Fruit fly (Drosophila melanogaster): ENCODE data around the gene CG14374.

Gene CG14374

dm6 chr3R:13366561-13367518 is 30.1 kb downstream of the CG14374 start, which contains the start of gene Elp6 (continued):
- TF ChIP-seq CG4404 (GFP tag; IDR thresholded peaks at IDR 0.05) (no peak), CG2116 (GFP tag; optimal IDR thresholded peaks at IDR 0.05) (peak; percentile 19), CG10959 (GFP tag; IDR thresholded peaks at IDR 0.05) (no peak), CG10543 (GFP tag; optimal IDR thresholded peaks at IDR 0.05) (peak; percentile 47), rib (GFP tag; IDR thresholded peaks at IDR 0.05) (no peak), BEAF-32 (GFP tag; optimal IDR thresholded peaks at IDR 0.05) (no peak), Hr3 (GFP tag; optimal IDR thresholded peaks at IDR 0.05) (peak; percentile 76), Oaz (GFP tag; IDR thresholded peaks at IDR 0.05) (no peak), CG1529 (GFP tag; optimal IDR thresholded peaks at IDR 0.05) (no peak), CG12391 (tag; optimal IDR thresholded peaks at IDR 0.05) (peak; percentile 68), stc (GFP tag; IDR thresholded peaks at IDR 0.05) (peak; percentile 51), CG7963 (GFP tag; IDR thresholded peaks at IDR 0.05; ENCODE audit: partially characterized antibody) (no peak), CG15514 (GFP tag; optimal IDR thresholded peaks at IDR 0.05) (peak; percentile 57), crol (GFP tag; IDR thresholded peaks at IDR 0.05) (no peak), CG11093 (GFP tag; IDR thresholded peaks at IDR 0.05) (0 out of 3 replicates have a peak, but pooled peaks have one; percentile 31), Lhr (GFP tag; optimal IDR thresholded peaks at IDR 0.05) (no peak), gce (GFP tag; IDR thresholded peaks at IDR 0.05) (peak; percentile 39; the same call in 1 of the 3 replicates), ind (GFP tag; optimal IDR thresholded peaks at IDR 0.05) (peak; percentile 68), CG33557 (GFP tag; optimal IDR thresholded peaks at IDR 0.05) (no peak), CG11247 (GFP tag; IDR thresholded peaks at IDR 0.05) (peak; percentile 55), CG11456 (GFP tag; IDR thresholded peaks at IDR 0.05) (peak; percentile 77; the same call in 2 of the 3 replicates), bab2 (GFP tag; optimal IDR thresholded peaks at IDR 0.05) (peak; percentile 39), Max (GFP tag; optimal IDR thresholded peaks at IDR 0.05) (peak; percentile 38), ranshi (GFP tag; IDR thresholded peaks at IDR 0.05) (peak; percentile 63; the same call in 1 of the 2 replicates), CG15601 (tag; optimal IDR thresholded peaks at IDR 0.05) (no peak), ftz-f1 (GFP tag; optimal IDR thresholded peaks at IDR 0.05) (no peak), CG1603 (tag; optimal IDR thresholded peaks at IDR 0.05) (no peak), MTF-1 (GFP tag; optimal IDR thresholded peaks at IDR 0.05; ENCODE audit: borderline replicate concordance) (no peak), Trl (optimal IDR thresholded peaks at IDR 0.05) (no peak), Trl (GFP tag; optimal IDR thresholded peaks at IDR 0.05) (peak; percentile 53), NFAT (GFP tag; IDR thresholded peaks at IDR 0.05) (peak; percentile 78), NK7.1 (GFP tag; optimal IDR thresholded peaks at IDR 0.05) (peak; percentile 4), tna (GFP tag; IDR thresholded peaks at IDR 0.05; ENCODE audit: partially characterized antibody) (no peak), trh (GFP tag; optimal IDR thresholded peaks at IDR 0.05) (peak; percentile 33), kah (GFP tag; optimal IDR thresholded peaks at IDR 0.05) (no peak), CG43689 (GFP tag; IDR thresholded peaks at IDR 0.05) (no peak), Dp (GFP tag; optimal IDR thresholded peaks at IDR 0.05) (no peak), YL-1 (GFP tag; optimal IDR thresholded peaks at IDR 0.05) (no peak), MBD-R2 (GFP tag; IDR thresholded peaks at IDR 0.05) (peak; percentile 60; the same call in 1 of the 2 replicates), CG5953 (GFP tag; IDR thresholded peaks at IDR 0.05) (no peak), hkb (optimal IDR thresholded peaks at IDR 0.05) (no peak), hkb (GFP tag; IDR thresholded peaks at IDR 0.05) (peak; percentile 60; the same call in 1 of the 2 replicates), HmgZ (tag; optimal IDR thresholded peaks at IDR 0.05) (no peak), psq (GFP tag; optimal IDR thresholded peaks at IDR 0.05) (peak; percentile 3), CG6765 (GFP tag; optimal IDR thresholded peaks at IDR 0.05) (peak; percentile 69), CG15011 (GFP tag; optimal IDR thresholded peaks at IDR 0.05) (peak; percentile 64), CG34422 (GFP tag; IDR thresholded peaks at IDR 0.05) (peak; percentile 61), CG3995 (GFP tag; optimal IDR thresholded peaks at IDR 0.05) (peak; percentile 25), CG14965 (GFP tag; optimal IDR thresholded peaks at IDR 0.05; ENCODE audit: borderline replicate concordance) (no peak)

Measured in whole organism, embryonic.